Fruit fly (Drosophila melanogaster) whole organism, embryonic: ENCODE results near the gene CG34417.

Source experiments
- Awh ChIP-seq: fragments of 200-800 bp; sonication (Bioruptor generic); IDR thresholded peaks from 2 replicates; pipeline ENCODE4, ENCODE4 v1.3.6; 2022; ENCODE audit warnings: missing biosample characterization, missing genetic modification characterization
- B-H1 ChIP-seq: fragments of 200-800 bp; sonication (Bioruptor generic); IDR thresholded peaks from 3 replicates; pipeline ENCODE4 v1.3.6; 2022; ENCODE audit warnings: missing biosample characterization, missing genetic modification characterization
- BEAF-32 ChIP-seq: fragments of 200-800 bp; sonication (Bioruptor generic); optimal IDR thresholded peaks from 3 replicates; lab custom pipeline; 2017; ENCODE audit warnings: missing biosample characterization, missing genetic modification characterization, mild to moderate bottlenecking, moderate library complexity, missing genetic modification reagents
- C15 ChIP-seq: fragments of 200-800 bp; sonication (Bioruptor generic); IDR thresholded peaks from 3 replicates; pipeline ENCODE4 v1.3.6; 2022; ENCODE audit warnings: missing biosample characterization, missing genetic modification characterization
- CG11247 ChIP-seq: fragments of 200-800 bp; sonication (Bioruptor generic); IDR thresholded peaks from 2 replicates; pipeline ENCODE4 v1.3.6; 2022; ENCODE audit warnings: missing biosample characterization, missing genetic modification characterization
- CG11696 ChIP-seq: fragments of 200-800 bp; sonication (Bioruptor generic); IDR thresholded peaks from 2 replicates; pipeline ENCODE4 v1.3.6; 2022; ENCODE audit warnings: missing biosample characterization, missing genetic modification characterization
- CG12071 ChIP-seq: fragments of 200-800 bp; sonication (Bioruptor generic); optimal IDR thresholded peaks from 3 replicates; lab custom pipeline; 2018; ENCODE audit warnings: missing biosample characterization, mild to moderate bottlenecking, missing genetic modification characterization
- CG16815 ChIP-seq: fragments of 200-800 bp; sonication (Bioruptor generic); optimal IDR thresholded peaks from 3 replicates; lab custom pipeline; 2017; ENCODE audit warnings: missing biosample characterization, mild to moderate bottlenecking, missing genetic modification characterization
- CG16863 ChIP-seq: fragments of 200-800 bp; sonication (Bioruptor generic); optimal IDR thresholded peaks from 3 replicates; lab custom pipeline; 2016; ENCODE audit warnings: missing biosample characterization, missing genetic modification characterization
- CG1832 ChIP-seq: fragments of 200-800 bp; sonication (Bioruptor generic); optimal IDR thresholded peaks from 2 replicates; lab custom pipeline; 2017; ENCODE audit warnings: missing biosample characterization, mild to moderate bottlenecking, missing genetic modification characterization, inconsistent platforms
- CG2129 ChIP-seq: fragments of 200-800 bp; sonication (Bioruptor generic); IDR thresholded peaks from 2 replicates; pipeline ENCODE4 v1.3.6; 2022; ENCODE audit warnings: missing biosample characterization, missing genetic modification characterization; ENCODE audit not compliant: partially characterized antibody
- CG31388 ChIP-seq: fragments of 200-800 bp; sonication (Bioruptor generic); optimal IDR thresholded peaks from 2 replicates; lab custom pipeline; 2016; ENCODE audit warnings: missing biosample characterization, missing genetic modification characterization
- CG3163 ChIP-seq: fragments of 200-800 bp; sonication (Bioruptor generic); optimal IDR thresholded peaks from 3 replicates; lab custom pipeline; 2016; ENCODE audit warnings: missing biosample characterization, missing genetic modification characterization
- CG3407 ChIP-seq: fragments of 200-800 bp; sonication (Bioruptor generic); optimal IDR thresholded peaks from 2 replicates; lab custom pipeline; 2018; ENCODE audit warnings: missing biosample characterization, mild to moderate bottlenecking, missing genetic modification characterization
- CG5180 ChIP-seq: fragments of 200-800 bp; sonication (Bioruptor generic); optimal IDR thresholded peaks from 3 replicates; lab custom pipeline; 2017; ENCODE audit warnings: missing biosample characterization, missing genetic modification characterization, mild to moderate bottlenecking, moderate library complexity, missing genetic modification reagents
- CG9817 ChIP-seq: fragments of 200-800 bp; sonication (Bioruptor generic); optimal IDR thresholded peaks from 2 replicates; lab custom pipeline; 2018; ENCODE audit warnings: missing biosample characterization, mild to moderate bottlenecking, missing genetic modification characterization, moderate library complexity
- CG9876 ChIP-seq: fragments of 200-800 bp; sonication (Bioruptor generic); optimal IDR thresholded peaks from 2 replicates; lab custom pipeline; 2016; ENCODE audit warnings: missing biosample characterization, missing genetic modification characterization
- D19A ChIP-seq: fragments of 200-800 bp; optimal IDR thresholded peaks from 3 replicates; lab custom pipeline; 2019; ENCODE audit warnings: missing biosample characterization, mild to moderate bottlenecking, missing genetic modification characterization, moderate library complexity
- Fer1 ChIP-seq: fragments of 200-800 bp; sonication (Bioruptor generic); optimal IDR thresholded peaks from 2 replicates; lab custom pipeline; 2017; ENCODE audit warnings: missing biosample characterization, mild to moderate bottlenecking, missing genetic modification characterization
- H15 ChIP-seq: fragments of 200-800 bp; sonication (Bioruptor generic); IDR thresholded peaks from 3 replicates; pipeline ENCODE4 v1.3.6; 2022; ENCODE audit warnings: missing biosample characterization, missing genetic modification characterization
- HHEX ChIP-seq: fragments of 200-800 bp; sonication (Bioruptor generic); optimal IDR thresholded peaks from 3 replicates; lab custom pipeline; 2017; ENCODE audit warnings: missing biosample characterization, mild to moderate bottlenecking, missing genetic modification characterization, missing genetic modification reagents
- Hr51 ChIP-seq, 2 experiments: fragments of 200-800 bp; sonication (Bioruptor generic); optimal IDR thresholded peaks; 2 replicates in 1 of 2; 3 replicates in 1 of 2; lab custom pipeline; 2016 to 2018; ENCODE audit warnings: missing biosample characterization in 2 of 2, missing genetic modification characterization in 2 of 2, mild to moderate bottlenecking in 1 of 2, moderate library complexity in 1 of 2
- Jarid2 ChIP-seq: fragments of 200-800 bp; sonication (Bioruptor generic); optimal IDR thresholded peaks from 3 replicates; lab custom pipeline; 2017; ENCODE audit warnings: mild to moderate bottlenecking, missing biosample characterization, missing genetic modification reagents, missing genetic modification characterization
- Oli ChIP-seq: fragments of 200-800 bp; sonication (Bioruptor generic); optimal IDR thresholded peaks from 2 replicates; lab custom pipeline; 2018; ENCODE audit warnings: missing biosample characterization, mild to moderate bottlenecking, missing genetic modification characterization, moderate library complexity
- Sin3A ChIP-seq: fragments of >200 bp; optimal IDR thresholded peaks from 2 replicates; lab custom pipeline; 2018
- Ssrp ChIP-seq: fragments of 200-800 bp; sonication (Bioruptor generic); optimal IDR thresholded peaks from 2 replicates; lab custom pipeline; 2018; ENCODE audit warnings: missing biosample characterization, mild to moderate bottlenecking, missing genetic modification characterization, moderate library complexity
- TFAM ChIP-seq: fragments of 200-800 bp; sonication (Bioruptor generic); optimal IDR thresholded peaks from 2 replicates; lab custom pipeline; 2017; ENCODE audit warnings: missing biosample characterization, missing genetic modification characterization, inconsistent platforms
- Trl ChIP-seq, 3 experiments: fragments of >200 bp in 2 of 3; fragments of 200-800 bp in 1 of 3; sonication (Bioruptor generic) in 1 of 3; optimal IDR thresholded peaks; 2 replicates in 1 of 3; 3 replicates in 2 of 3; lab custom pipeline; 2016 to 2017; ENCODE audit warnings: missing biosample characterization in 1 of 3, missing genetic modification characterization in 1 of 3
- ab ChIP-seq: fragments of 200-800 bp; sonication (Bioruptor generic); optimal IDR thresholded peaks from 2 replicates; lab custom pipeline; 2016; ENCODE audit warnings: missing biosample characterization, missing genetic modification characterization
- bowl ChIP-seq: fragments of 200-800 bp; sonication (Bioruptor generic); IDR thresholded peaks from 2 replicates; pipeline ENCODE4 v1.3.6; 2022; ENCODE audit warnings: missing biosample characterization, missing genetic modification characterization
- cas ChIP-seq: fragments of 200-800 bp; sonication (Bioruptor generic); IDR thresholded peaks from 2 replicates; pipeline ENCODE4 v1.3.6; 2022; ENCODE audit warnings: missing biosample characterization, missing genetic modification characterization
- caup ChIP-seq: fragments of 200-800 bp; sonication (Bioruptor generic); optimal IDR thresholded peaks from 3 replicates; lab custom pipeline; 2017; ENCODE audit warnings: missing biosample characterization, mild to moderate bottlenecking, missing genetic modification characterization, moderate library complexity; ENCODE audit not compliant: severe bottlenecking
- ci ChIP-seq: fragments of 200-800 bp; sonication (Bioruptor generic); IDR thresholded peaks from 3 replicates; pipeline ENCODE4 v1.3.6; 2022; ENCODE audit warnings: missing biosample characterization, missing genetic modification characterization
- fd102C ChIP-seq: fragments of 200-800 bp; sonication (Bioruptor generic); optimal IDR thresholded peaks from 2 replicates; lab custom pipeline; 2018; ENCODE audit warnings: missing biosample characterization, mild to moderate bottlenecking, missing genetic modification characterization, moderate library complexity
- fd96Cb ChIP-seq: fragments of 200-800 bp; sonication (Bioruptor generic); optimal IDR thresholded peaks from 2 replicates; lab custom pipeline; 2018; ENCODE audit warnings: missing biosample characterization, mild to moderate bottlenecking, missing genetic modification characterization, moderate library complexity
- klu ChIP-seq: fragments of 200-800 bp; sonication (Bioruptor generic); IDR thresholded peaks from 2 replicates; pipeline ENCODE4 v1.3.6; 2022; ENCODE audit warnings: missing biosample characterization, missing genetic modification characterization
- lov ChIP-seq, 2 experiments: fragments of 200-800 bp in 1 of 2; fragments of >200 bp in 1 of 2; sonication (Bioruptor generic) in 1 of 2; IDR thresholded peaks in 1 of 2; optimal IDR thresholded peaks in 1 of 2; 2 replicates in 1 of 2; 3 replicates in 1 of 2; pipeline versions ENCODE4 v1.3.6 to Lab custom; 2017 to 2022; ENCODE audit warnings: missing biosample characterization in 1 of 2, missing genetic modification characterization in 1 of 2
- oc ChIP-seq: fragments of 200-800 bp; sonication (Bioruptor generic); optimal IDR thresholded peaks from 2 replicates; lab custom pipeline; 2018; ENCODE audit warnings: missing biosample characterization, mild to moderate bottlenecking, missing genetic modification characterization, moderate library complexity
- org-1 ChIP-seq: fragments of 200-800 bp; sonication (Bioruptor generic); optimal IDR thresholded peaks from 2 replicates; lab custom pipeline; 2017; ENCODE audit warnings: missing biosample characterization, missing genetic modification characterization
- pita ChIP-seq: fragments of 200-800 bp; sonication (Bioruptor generic); optimal IDR thresholded peaks from 2 replicates; lab custom pipeline; 2017; ENCODE audit warnings: missing biosample characterization, mild to moderate bottlenecking, missing genetic modification characterization
- psq ChIP-seq: fragments of 200-800 bp; sonication (Bioruptor generic); optimal IDR thresholded peaks from 2 replicates; lab custom pipeline; 2017; ENCODE audit warnings: missing biosample characterization, missing genetic modification characterization
- ranshi ChIP-seq: fragments of 200-800 bp; sonication (Bioruptor generic); IDR thresholded peaks from 2 replicates; pipeline ENCODE4 v1.3.6; 2022; ENCODE audit warnings: missing biosample characterization, missing genetic modification characterization
- run ChIP-seq: fragments of 200-800 bp; sonication (Bioruptor generic); optimal IDR thresholded peaks from 3 replicates; lab custom pipeline; 2018; ENCODE audit warnings: missing biosample characterization, mild to moderate bottlenecking, missing genetic modification characterization
- salm ChIP-seq: fragments of 200-800 bp; sonication (Bioruptor generic); optimal IDR thresholded peaks from 2 replicates; lab custom pipeline; 2018; ENCODE audit warnings: missing biosample characterization, mild to moderate bottlenecking, missing genetic modification characterization
- sd ChIP-seq: fragments of 200-800 bp; sonication (Bioruptor generic); optimal IDR thresholded peaks from 3 replicates; lab custom pipeline; 2018; ENCODE audit warnings: missing biosample characterization, mild to moderate bottlenecking, missing genetic modification characterization, moderate library complexity
- slbo ChIP-seq: fragments of 200-800 bp; sonication (Bioruptor generic); IDR thresholded peaks from 2 replicates; pipeline ENCODE4 v1.3.6; 2022; ENCODE audit warnings: missing biosample characterization, missing genetic modification characterization
- trh ChIP-seq: fragments of 200-800 bp; sonication (Bioruptor generic); optimal IDR thresholded peaks from 2 replicates; lab custom pipeline; 2016; ENCODE audit warnings: missing biosample characterization, missing genetic modification characterization
- vfl ChIP-seq: fragments of 200-800 bp; sonication (Bioruptor generic); optimal IDR thresholded peaks from 2 replicates; lab custom pipeline; 2016; ENCODE audit warnings: missing biosample characterization, missing genetic modification characterization

CG34417 gene

DNA sequence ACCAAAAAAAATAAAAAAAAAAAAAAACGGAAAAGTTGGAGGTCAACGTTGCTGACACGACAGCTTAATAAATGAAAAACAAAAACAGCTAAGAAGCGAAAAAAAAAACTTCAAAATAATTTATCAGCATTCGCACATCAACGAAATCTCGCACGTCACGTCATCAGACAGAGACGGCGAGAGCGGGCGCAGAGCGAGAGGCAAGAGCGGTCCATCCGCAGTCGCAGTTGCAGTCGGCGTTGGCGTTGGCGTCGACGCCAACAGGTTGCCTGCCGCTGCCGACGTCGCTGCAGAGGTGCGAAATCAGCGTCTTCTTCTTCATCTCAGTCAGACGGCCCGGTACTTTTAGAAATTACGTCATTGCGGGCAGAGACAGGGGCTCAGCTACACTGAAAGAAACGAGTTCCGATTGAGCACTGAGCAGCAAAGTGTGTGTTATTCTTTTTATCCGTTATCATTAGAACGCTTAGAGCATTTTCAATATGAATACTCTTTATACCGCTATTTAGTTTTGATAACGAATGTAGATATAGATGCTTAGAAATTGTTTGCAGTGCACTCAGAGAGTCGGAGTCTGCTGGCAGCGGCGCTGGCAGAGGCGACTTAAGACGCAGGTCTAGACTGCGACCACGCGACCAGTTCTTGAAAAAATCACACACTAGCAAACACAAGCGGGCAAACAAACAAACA, 9.0 kb downstream of the CG34417 start (continued):
- TF ChIP-seq Hr51 (GFP tag; optimal IDR thresholded peaks at IDR 0.05; lab: Kevin White, UChicago) = peak; percentile 89 to 93
- TF ChIP-seq Sin3A (lab: Kevin White, UChicago) = no peak
- TF ChIP-seq Jarid2 (GFP tag; lab: Kevin White, UChicago) = peak; percentile 77
- peak; percentile 86 for TF ChIP-seq vfl (GFP tag; lab: Kevin White, UChicago)
- peak; percentile 93 for TF ChIP-seq Oli (tag; lab: Kevin White, UChicago)
- TF ChIP-seq CG3407 (GFP tag; lab: Kevin White, UChicago) = peak; percentile 83
- TF ChIP-seq B-H1 (GFP tag; lab: Robert Waterston, UW) = peak; percentile 91
- TF ChIP-seq HHEX (GFP tag; lab: Kevin White, UChicago) = peak; percentile 96
- peak; percentile 94 for TF ChIP-seq H15 (GFP tag; lab: Robert Waterston, UW)
- peak; percentile 93 for TF ChIP-seq cas
- TF ChIP-seq C15 = peak; percentile 92
- peak; percentile 91 for TF ChIP-seq CG31388 (GFP tag; lab: Kevin White, UChicago)
- peak; percentile 94 for TF ChIP-seq fd96Cb
- TF ChIP-seq CG5180 (GFP tag; lab: Kevin White, UChicago) = peak; percentile 84
- peak; percentile 82 for TF ChIP-seq CG1832 (GFP tag; lab: Kevin White, UChicago)
- peak; percentile 94 for TF ChIP-seq CG9817 (tag; lab: Kevin White, UChicago)
- peak; percentile 80 for TF ChIP-seq bowl (GFP tag; lab: Robert Waterston, UW)
- peak; percentile 89 for TF ChIP-seq Ssrp (tag; lab: Kevin White, UChicago)
- peak; percentile 92 for TF ChIP-seq klu (GFP tag; lab: Robert Waterston, UW)
- TF ChIP-seq CG11696 (GFP tag; lab: Robert Waterston, UW) = peak; percentile 89
- TF ChIP-seq TFAM = peak; percentile 74
- TF ChIP-seq pita (GFP tag; lab: Kevin White, UChicago) = no peak
- TF ChIP-seq psq (GFP tag; lab: Kevin White, UChicago) = peak; percentile 72
- TF ChIP-seq Fer1 = peak; percentile 96
- TF ChIP-seq caup (GFP tag; lab: Kevin White, UChicago) = peak; percentile 97
- TF ChIP-seq CG16863 (GFP tag; lab: Kevin White, UChicago) = peak; percentile 94
- peak; percentile 78 for TF ChIP-seq salm (tag; lab: Kevin White, UChicago)
- TF ChIP-seq trh = peak; percentile 79
- TF ChIP-seq org-1 = peak; percentile 93
- TF ChIP-seq oc (tag; lab: Kevin White, UChicago) = peak; percentile 90
- TF ChIP-seq CG9876 (GFP tag; lab: Kevin White, UChicago) = peak; percentile 84
- TF ChIP-seq ranshi = peak; percentile 96
- peak; percentile 97 for TF ChIP-seq slbo (GFP tag; lab: Robert Waterston, UW)
- TF ChIP-seq sd (tag; lab: Kevin White, UChicago) = peak; percentile 76
- TF ChIP-seq ci (GFP tag; lab: Robert Waterston, UW) = peak; percentile 98
- peak; percentile 89 for TF ChIP-seq CG16815 (GFP tag; lab: Kevin White, UChicago)
- no peak for TF ChIP-seq CG2129 (GFP tag; lab: Robert Waterston, UW)
- TF ChIP-seq lov (optimal IDR thresholded peaks at IDR 0.05; lab: Kevin White, UChicago) = no peak
- TF ChIP-seq lov (GFP tag; IDR thresholded peaks at IDR 0.05; lab: Robert Waterston, UW) = peak; percentile 95
- TF ChIP-seq CG11247 (GFP tag; lab: Robert Waterston, UW) = peak; percentile 97
- peak; percentile 7 for TF ChIP-seq BEAF-32 (GFP tag; lab: Kevin White, UChicago)
- TF ChIP-seq Trl (optimal IDR thresholded peaks at IDR 0.05; lab: Kevin White, UChicago) = no peak
- peak; percentile 95 for TF ChIP-seq Trl (GFP tag; optimal IDR thresholded peaks at IDR 0.05; lab: Kevin White, UChicago)
- peak; percentile 85 for TF ChIP-seq ab (GFP tag; lab: Kevin White, UChicago)
- peak; percentile 70 for TF ChIP-seq run (tag; lab: Kevin White, UChicago)
- peak; percentile 90 for TF ChIP-seq fd102C (GFP tag; lab: Kevin White, UChicago)
- peak; percentile 96 for TF ChIP-seq CG12071 (GFP tag; lab: Kevin White, UChicago)
- peak; percentile 82 for TF ChIP-seq CG3163
- TF ChIP-seq D19A = peak; percentile 90
- peak; percentile 94 for TF ChIP-seq Awh (GFP tag; lab: Robert Waterston, UW)
